Fruit fly (Drosophila melanogaster) whole organism, adult: ENCODE results near the gene kirre.

Experiments used
- CG12768 ChIP-seq: fragments of 200-800 bp; sonication (Bioruptor generic); optimal IDR thresholded peaks from 2 replicates; lab custom pipeline; 2017; ENCODE audit warnings: missing biosample characterization, missing genetic modification characterization, mild to moderate bottlenecking, moderate library complexity, missing genetic modification reagents
- CG1620 ChIP-seq: fragments of 200-800 bp; sonication (Bioruptor generic); optimal IDR thresholded peaks from 2 replicates; lab custom pipeline; 2016; ENCODE audit warnings: missing biosample characterization, missing genetic modification characterization
- CG5204 ChIP-seq: fragments of 200-800 bp; sonication (Bioruptor generic); optimal IDR thresholded peaks from 2 replicates; lab custom pipeline; 2016; ENCODE audit warnings: missing biosample characterization, missing genetic modification characterization
- CG7045 ChIP-seq: fragments of 200-800 bp; sonication (Bioruptor generic); optimal IDR thresholded peaks from 2 replicates; lab custom pipeline; 2017; ENCODE audit warnings: missing biosample characterization, mild to moderate bottlenecking, missing genetic modification characterization
- Hr96 ChIP-seq: fragments of 200-800 bp; sonication (Bioruptor generic); optimal IDR thresholded peaks from 2 replicates; lab custom pipeline; 2016; ENCODE audit warnings: missing biosample characterization, missing genetic modification characterization
- Mnt ChIP-seq: fragments of 200-800 bp; sonication (Bioruptor generic); optimal IDR thresholded peaks from 2 replicates; lab custom pipeline; 2016; ENCODE audit warnings: missing biosample characterization, mild to moderate bottlenecking, missing genetic modification characterization
- cic ChIP-seq: fragments of 200-800 bp; sonication (Bioruptor generic); optimal IDR thresholded peaks from 2 replicates; lab custom pipeline; 2017; ENCODE audit warnings: missing biosample characterization, mild to moderate bottlenecking, missing genetic modification characterization, moderate library complexity
- kay ChIP-seq: fragments of 200-800 bp; sonication (Bioruptor generic); peaks from one replicate; lab custom pipeline; 2016; ENCODE audit warnings: missing biosample characterization, missing genetic modification characterization, borderline replicate concordance
- pad ChIP-seq: fragments of 200-800 bp; sonication (Bioruptor generic); optimal IDR thresholded peaks from 3 replicates; lab custom pipeline; 2017; ENCODE audit warnings: missing biosample characterization, missing genetic modification characterization, mild to moderate bottlenecking, moderate library complexity, missing genetic modification reagents
- tj ChIP-seq: fragments of 200-800 bp; sonication (Bioruptor generic); optimal IDR thresholded peaks from 3 replicates; lab custom pipeline; 2017; ENCODE audit warnings: missing biosample characterization, mild to moderate bottlenecking, missing genetic modification characterization, moderate library complexity
- toe ChIP-seq: fragments of 200-800 bp; sonication (Bioruptor generic); optimal IDR thresholded peaks from 2 replicates; lab custom pipeline; 2016; ENCODE audit warnings: missing biosample characterization, missing genetic modification characterization

- TF ChIP-seq cic (no peak), toe (no peak), CG1620 (GFP tag; lab: Kevin White, UChicago) (no peak), Hr96 (no peak), CG12768 (GFP tag; lab: Kevin White, UChicago) (no peak), pad (no peak), kay (no peak), CG7045 (no peak), tj (no peak), Mnt (GFP tag; lab: Kevin White, UChicago) (no peak), CG5204 (GFP tag; lab: Kevin White, UChicago) (no peak)
Measured at dm6 chrX:2811703-2812102, 71.5 kb downstream of the kirre start.
